Worm (Caenorhabditis elegans) whole organism, L1 larva: ENCODE results near the gene F35E8.2.
A peak's percentile ranks its signal among the peaks of the same experiment; 100 is the strongest.

ENCODE experiments used
- C34B4.2 ChIP-seq: sonication (generic microtip); optimal IDR thresholded peaks from 2 replicates; lab custom pipeline; 2017; ENCODE audit warnings: mild to moderate bottlenecking, missing genetic modification characterization, missing compliant biosample characterization
- F16B12.6 ChIP-seq: fragments of 150-350 bp; optimal IDR thresholded peaks from 2 replicates; lab custom pipeline; 2014; ENCODE audit warnings: missing biosample characterization, missing genetic modification characterization
- alr-1 ChIP-seq: fragments of 200-800 bp; sonication (Bioruptor generic); optimal IDR thresholded peaks from 2 replicates; lab custom pipeline; 2018; ENCODE audit warnings: borderline replicate concordance, mild to moderate bottlenecking, missing genetic modification characterization, missing compliant biosample characterization
- efl-1 ChIP-seq, 4 experiments: fragments of 150-350 bp; optimal IDR thresholded peaks in 3 of 4; peaks in 1 of 4; 1 replicate in 1 of 4; 2 replicates in 3 of 4; lab custom pipeline; 2014; ENCODE audit warnings: missing biosample characterization in 2 of 4, missing genetic modification characterization in 2 of 4, missing genetic modification reagents in 2 of 4
- elt-2 ChIP-seq: sonication (generic microtip); optimal IDR thresholded peaks from 2 replicates; lab custom pipeline; 2016; ENCODE audit warnings: missing genetic modification characterization, mild to moderate bottlenecking, inconsistent platforms, missing compliant biosample characterization, missing genetic modification reagents
- elt-3 ChIP-seq, 6 experiments: fragments of 150-350 bp in 1 of 6; sonication (generic microtip); optimal IDR thresholded peaks; 2 replicates each; lab custom pipeline; 2017 to 2018; ENCODE audit warnings: missing biosample characterization in 6 of 6, missing genetic modification characterization in 6 of 6, inconsistent platforms in 1 of 6
- fkh-4 ChIP-seq: sonication (generic microtip); optimal IDR thresholded peaks from 2 replicates; lab custom pipeline; 2016; ENCODE audit warnings: missing compliant biosample characterization, missing genetic modification characterization, borderline replicate concordance
- fkh-8 ChIP-seq: sonication (generic microtip); optimal IDR thresholded peaks from 2 replicates; lab custom pipeline; 2016; ENCODE audit warnings: mild to moderate bottlenecking, missing genetic modification characterization, missing compliant biosample characterization
- fos-1 ChIP-seq: fragments of 150-350 bp; optimal IDR thresholded peaks from 2 replicates; lab custom pipeline; 2014; ENCODE audit warnings: missing biosample characterization, missing genetic modification characterization
- isw-1 ChIP-seq: fragments of 200-800 bp; sonication (Bioruptor generic); IDR thresholded peaks from 2 replicates; pipeline ENCODE4 v1.3.6; 2022; ENCODE audit warnings: missing genetic modification characterization, missing compliant biosample characterization
- jun-1 ChIP-seq: fragments of 150-350 bp; optimal IDR thresholded peaks from 2 replicates; lab custom pipeline; 2014; ENCODE audit warnings: missing biosample characterization, missing genetic modification reagents, missing genetic modification characterization
- lin-14 ChIP-seq: fragments of 200-800 bp; sonication (Bioruptor generic); optimal IDR thresholded peaks from 2 replicates; lab custom pipeline; 2018; ENCODE audit warnings: mild to moderate bottlenecking, missing genetic modification characterization, moderate library complexity, missing compliant biosample characterization
- lin-15B ChIP-seq: fragments of 150-350 bp; sonication (generic microtip); optimal IDR thresholded peaks from 3 replicates; lab custom pipeline; 2014; ENCODE audit warnings: missing biosample characterization, missing genetic modification characterization
- lin-35 ChIP-seq, 2 experiments: fragments of 150-350 bp; optimal IDR thresholded peaks; 2 replicates each; lab custom pipeline; 2014; ENCODE audit warnings: missing biosample characterization in 2 of 2, missing genetic modification characterization in 2 of 2, missing genetic modification reagents in 2 of 2
- mab-9 ChIP-seq: fragments of 200-800 bp; sonication (Bioruptor generic); IDR thresholded peaks from 2 replicates; pipeline ENCODE4 v1.3.6; 2022; ENCODE audit warnings: missing genetic modification reagents, missing genetic modification characterization, missing compliant biosample characterization
- nhr-12 ChIP-seq: sonication (generic microtip); optimal IDR thresholded peaks from 2 replicates; lab custom pipeline; 2017; ENCODE audit warnings: missing biosample characterization, missing genetic modification characterization
- nhr-19 ChIP-seq: fragments of 200-800 bp; sonication (Bioruptor generic); conservative IDR thresholded peaks from 2 replicates; pipeline ENCODE4 v1.3.6; 2022; ENCODE audit warnings: missing genetic modification characterization, missing compliant biosample characterization
- nhr-20 ChIP-seq: sonication (generic microtip); optimal IDR thresholded peaks from 2 replicates; lab custom pipeline; 2016; ENCODE audit warnings: mild to moderate bottlenecking, missing genetic modification characterization, missing compliant biosample characterization
- nhr-28 ChIP-seq: fragments of 150-350 bp; optimal IDR thresholded peaks from 2 replicates; lab custom pipeline; 2014; ENCODE audit warnings: missing biosample characterization, missing genetic modification characterization
- nhr-47 ChIP-seq: sonication (generic microtip); optimal IDR thresholded peaks from 2 replicates; lab custom pipeline; 2016; ENCODE audit warnings: mild to moderate bottlenecking, missing genetic modification characterization, moderate library complexity, missing compliant biosample characterization
- nhr-77 ChIP-seq: fragments of 150-350 bp; optimal IDR thresholded peaks from 2 replicates; lab custom pipeline; 2014; ENCODE audit warnings: missing biosample characterization, missing genetic modification characterization
- nhr-85 ChIP-seq: sonication (generic microtip); peaks from one replicate; lab custom pipeline; 2016; ENCODE audit warnings: missing genetic modification characterization, inconsistent platforms, missing compliant biosample characterization
- nhr-90 ChIP-seq: sonication (generic microtip); optimal IDR thresholded peaks from 2 replicates; lab custom pipeline; 2016; ENCODE audit warnings: mild to moderate bottlenecking, missing genetic modification characterization, missing compliant biosample characterization; ENCODE audit not compliant: poor library complexity
- pax-3 ChIP-seq: fragments of 200-800 bp; sonication (Bioruptor generic); optimal IDR thresholded peaks from 2 replicates; lab custom pipeline; 2018; ENCODE audit warnings: mild to moderate bottlenecking, missing genetic modification characterization, moderate library complexity, missing compliant biosample characterization
- rnt-1 ChIP-seq: sonication (generic microtip); optimal IDR thresholded peaks from 2 replicates; lab custom pipeline; 2016; ENCODE audit warnings: mild to moderate bottlenecking, missing genetic modification characterization, moderate library complexity, missing compliant biosample characterization
- snpc-4 ChIP-seq: fragments of 150-350 bp; optimal IDR thresholded peaks from 2 replicates; lab custom pipeline; 2014; ENCODE audit warnings: missing biosample characterization, missing genetic modification characterization
- snu-23 ChIP-seq: sonication (generic microtip); optimal IDR thresholded peaks from 2 replicates; lab custom pipeline; 2016; ENCODE audit warnings: missing genetic modification characterization, missing compliant biosample characterization
- sox-4 ChIP-seq: sonication (generic microtip); optimal IDR thresholded peaks from 2 replicates; lab custom pipeline; 2016; ENCODE audit warnings: missing genetic modification characterization, missing compliant biosample characterization
- swsn-7 ChIP-seq: sonication (generic microtip); optimal IDR thresholded peaks from 2 replicates; lab custom pipeline; 2016; ENCODE audit warnings: missing genetic modification characterization, missing compliant biosample characterization
- tlp-1 ChIP-seq: fragments of 150-350 bp; optimal IDR thresholded peaks from 2 replicates; lab custom pipeline; 2014; ENCODE audit warnings: missing biosample characterization, missing genetic modification characterization
- unc-62 ChIP-seq: fragments of 150-350 bp; optimal IDR thresholded peaks from 2 replicates; lab custom pipeline; 2014; ENCODE audit warnings: missing biosample characterization, missing genetic modification reagents, missing genetic modification characterization
- vab-15 ChIP-seq: sonication (generic microtip); optimal IDR thresholded peaks from 2 replicates; lab custom pipeline; 2017; ENCODE audit warnings: missing genotype, mild to moderate bottlenecking, missing genetic modification characterization, missing compliant biosample characterization
- xbp-1 ChIP-seq: sonication (generic microtip); optimal IDR thresholded peaks from 2 replicates; lab custom pipeline; 2016; ENCODE audit warnings: missing genetic modification characterization, missing compliant biosample characterization
- ztf-4 ChIP-seq: fragments of 150-350 bp; optimal IDR thresholded peaks from 2 replicates; lab custom pipeline; 2014; ENCODE audit warnings: missing biosample characterization, missing genetic modification characterization

The F35E8.2 gene

ce11 chrV:15884698-15885097, 20.8 kb upstream of the F35E8.2 start, which contains the start of gene oac-42:
Gene oac-42 (minus strand): TSS chrV:15884798.
- TF ChIP-seq vab-15 (tag; lab: Kevin White, UChicago), result no peak
- TF ChIP-seq rnt-1, result no peak
- no peak for TF ChIP-seq snpc-4 (tag; lab: Kevin White, UChicago)
- no peak for TF ChIP-seq elt-3 (tag; optimal IDR thresholded peaks at IDR 0.05; lab: Kevin White, UChicago)
- no peak for TF ChIP-seq nhr-77 (tag; lab: Kevin White, UChicago)
- no peak for TF ChIP-seq unc-62 (GFP tag; lab: Kevin White, UChicago)
- no peak for TF ChIP-seq F16B12.6 (tag; lab: Kevin White, UChicago)
- TF ChIP-seq nhr-12 (tag; lab: Kevin White, UChicago), result no peak
- no peak for TF ChIP-seq alr-1 (tag; lab: Kevin White, UChicago)
- no peak for TF ChIP-seq fos-1 (tag; lab: Kevin White, UChicago)
- TF ChIP-seq fkh-4 (tag; lab: Kevin White, UChicago), result no peak
- no peak for TF ChIP-seq jun-1 (tag; lab: Kevin White, UChicago)
- TF ChIP-seq pax-3 (tag; lab: Kevin White, UChicago), result no peak
- no peak for TF ChIP-seq sox-4 (tag; lab: Kevin White, UChicago)
- no peak for TF ChIP-seq swsn-7 (tag; lab: Kevin White, UChicago)
- no peak for TF ChIP-seq ztf-4 (tag; lab: Kevin White, UChicago)
- TF ChIP-seq xbp-1 (tag; lab: Kevin White, UChicago), result no peak
- TF ChIP-seq nhr-47 (tag; lab: Kevin White, UChicago), result no peak
- TF ChIP-seq efl-1 (optimal IDR thresholded peaks at IDR 0.05; lab: Kevin White, UChicago), result no peak
- no peak for TF ChIP-seq efl-1 (GFP tag; optimal IDR thresholded peaks at IDR 0.05 in 1 of 2; lab: Kevin White, UChicago)

ce11 chrV:15885967-15886366, 19.5 kb upstream of the F35E8.2 start, which contains the start of gene T06C12.9:
Gene T06C12.9 (minus strand): TSS chrV:15886067.
- no peak for TF ChIP-seq ztf-4 (tag; lab: Kevin White, UChicago)
- TF ChIP-seq nhr-85, result peak; percentile 20

- TF ChIP-seq nhr-90 (tag; lab: Kevin White, UChicago), result peak; percentile 18
- TF ChIP-seq elt-2 (tag; lab: Kevin White, UChicago), result peak; percentile 87
- TF ChIP-seq lin-35 (GFP tag; optimal IDR thresholded peaks at IDR 0.05; lab: Kevin White, UChicago), result peak in 1 of 2 experiments; percentile 25
- peak; percentile 24 for TF ChIP-seq nhr-20
- no peak for TF ChIP-seq lin-15B (tag; lab: Kevin White, UChicago)
- no peak for TF ChIP-seq isw-1 (GFP tag; lab: Robert Waterston, UW)
- peak; percentile 19 for TF ChIP-seq tlp-1 (tag; lab: Kevin White, UChicago)
Measured at ce11 chrV:15887708-15888295, 17.7 kb upstream of the F35E8.2 start.

- TF ChIP-seq elt-2 (tag; lab: Kevin White, UChicago) (peak; percentile 24), nhr-28 (tag; lab: Kevin White, UChicago) (no peak)
Measured at ce11 chrV:15888751-15889150, 16.7 kb upstream of the F35E8.2 start, which contains the start of gene cgt-1. Gene cgt-1 (minus strand): TSS chrV:15888851.

- no peak for TF ChIP-seq nhr-47 (tag; lab: Kevin White, UChicago)
- TF ChIP-seq isw-1 (GFP tag; lab: Robert Waterston, UW), result no peak
- peak; percentile 57 for TF ChIP-seq elt-2 (tag; lab: Kevin White, UChicago)
- TF ChIP-seq nhr-90 (tag; lab: Kevin White, UChicago), result no peak
- no peak for TF ChIP-seq xbp-1 (tag; lab: Kevin White, UChicago)
Measured at ce11 chrV:15890115-15890514, 15.3 kb upstream of the F35E8.2 start.

ce11 chrV:15891279-15891678, 14.2 kb upstream of the F35E8.2 start:
- peak in 1 of 2 experiments; percentile 27 for TF ChIP-seq lin-35 (GFP tag; optimal IDR thresholded peaks at IDR 0.05; lab: Kevin White, UChicago)
- no peak for TF ChIP-seq ztf-4 (tag; lab: Kevin White, UChicago)
- TF ChIP-seq elt-2 (tag; lab: Kevin White, UChicago), result peak; percentile 57
- no peak for TF ChIP-seq nhr-19 (GFP tag; lab: Robert Waterston, UW)
- TF ChIP-seq snu-23 (GFP tag; lab: Kevin White, UChicago), result no peak
- TF ChIP-seq nhr-47 (tag; lab: Kevin White, UChicago), result no peak
- no peak for TF ChIP-seq C34B4.2 (tag; lab: Kevin White, UChicago)
- TF ChIP-seq lin-14, result peak; percentile 23
- peak; percentile 10 for TF ChIP-seq fkh-8 (tag; lab: Kevin White, UChicago)
- no peak for TF ChIP-seq mab-9 (GFP tag; lab: Robert Waterston, UW)
